Worm (Caenorhabditis elegans) whole organism, late embryonic: ENCODE data around the gene ect-2.

Experiments used
- K09A11.1 ChIP-seq: sonication (generic microtip); optimal IDR thresholded peaks from 2 replicates; lab custom pipeline; 2017; ENCODE audit warnings: antibody characterized with exemption, mild to moderate bottlenecking, missing genetic modification characterization, missing compliant biosample characterization; ENCODE audit not compliant: insufficient read depth
- ceh-14 ChIP-seq: sonication (generic microtip); optimal IDR thresholded peaks from 2 replicates; lab custom pipeline; 2016; ENCODE audit warnings: missing genotype, missing genetic modification characterization, missing compliant biosample characterization
- ceh-2 ChIP-seq: sonication (generic microtip); optimal IDR thresholded peaks from 2 replicates; lab custom pipeline; 2016; ENCODE audit warnings: missing genotype, missing genetic modification characterization, missing compliant biosample characterization
- ceh-48 ChIP-seq: sonication (generic microtip); optimal IDR thresholded peaks from 2 replicates; lab custom pipeline; 2016; ENCODE audit warnings: missing genetic modification characterization, inconsistent platforms, missing compliant biosample characterization
- lim-6 ChIP-seq: sonication (generic microtip); optimal IDR thresholded peaks from 2 replicates; lab custom pipeline; 2016; ENCODE audit warnings: missing genetic modification characterization, missing compliant biosample characterization
- nfya-1 ChIP-seq: sonication (generic microtip); optimal IDR thresholded peaks from 2 replicates; lab custom pipeline; 2017; ENCODE audit warnings: missing genetic modification characterization, mild to moderate bottlenecking, missing compliant biosample characterization, antibody characterized with exemption, moderate library complexity
- rnt-1 ChIP-seq: sonication (generic microtip); optimal IDR thresholded peaks from 2 replicates; lab custom pipeline; 2016; ENCODE audit warnings: missing genetic modification characterization, missing compliant biosample characterization
- sox-4 ChIP-seq: sonication (generic microtip); optimal IDR thresholded peaks from 2 replicates; lab custom pipeline; 2017; ENCODE audit warnings: mild to moderate bottlenecking, missing genetic modification characterization, inconsistent platforms, missing compliant biosample characterization
- unc-3 ChIP-seq, 2 experiments: fragments of 200-800 bp in 1 of 2; sonication (Bioruptor generic) in 1 of 2; sonication (generic microtip) in 1 of 2; conservative IDR thresholded peaks in 1 of 2; optimal IDR thresholded peaks in 1 of 2; 2 replicates each; pipeline versions ENCODE4 v1.3.6 to Lab custom; 2016 to 2022; ENCODE audit warnings: missing compliant biosample characterization in 2 of 2, missing genetic modification characterization in 2 of 2, missing genetic modification reagents in 1 of 2

Gene ect-2

DNA sequence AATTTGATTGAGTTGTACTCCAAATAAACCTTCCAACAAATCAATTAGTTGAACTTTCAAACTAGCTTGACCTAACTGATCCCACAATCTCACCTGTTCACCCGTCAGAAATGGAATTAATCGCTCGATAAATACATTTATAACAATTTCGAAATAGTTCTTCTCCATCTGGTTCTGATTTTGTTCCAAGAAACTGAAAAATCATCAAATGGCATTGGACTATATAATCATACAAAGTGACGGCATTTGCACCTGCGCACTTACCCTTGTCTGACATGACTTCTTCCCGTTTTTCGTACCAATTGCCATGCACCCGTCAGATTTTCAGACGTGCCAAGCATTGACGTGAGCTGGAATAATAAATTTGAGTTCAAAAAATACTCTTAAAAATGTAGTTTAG, 53.1 kb downstream of the ect-2 start:
- no peak for TF ChIP-seq sox-4
- TF ChIP-seq rnt-1: no peak
- no peak for TF ChIP-seq K09A11.1
- no peak for TF ChIP-seq ceh-14 (tag; lab: Kevin White, UChicago)
- no peak for TF ChIP-seq ceh-48 (tag; lab: Kevin White, UChicago)
- TF ChIP-seq nfya-1 (tag; lab: Kevin White, UChicago): no peak
- TF ChIP-seq unc-3 (GFP tag; conservative IDR thresholded peaks at IDR 0.05; lab: Robert Waterston, UW): no peak
- TF ChIP-seq unc-3 (tag; optimal IDR thresholded peaks at IDR 0.05; lab: Kevin White, UChicago): no peak
- no peak for TF ChIP-seq ceh-2 (tag; lab: Kevin White, UChicago)
- no peak for TF ChIP-seq lim-6
